Worm (Caenorhabditis elegans) whole organism, mixed stage, embryonic: ENCODE data around the gene inx-18.

Experiments used
- elt-1 ChIP-seq: sonication (generic microtip); optimal IDR thresholded peaks from 2 replicates; lab custom pipeline; 2017; ENCODE audit warnings: missing genetic modification characterization, mild to moderate bottlenecking, missing compliant biosample characterization, antibody characterized with exemption, moderate library complexity, borderline replicate concordance; ENCODE audit not compliant: insufficient read depth
- ham-2 ChIP-seq: fragments of 200-800 bp; sonication (Bioruptor generic); optimal IDR thresholded peaks from 2 replicates; lab custom pipeline; 2018; ENCODE audit warnings: mild to moderate bottlenecking, missing genetic modification characterization, missing compliant biosample characterization
- unc-62 ChIP-seq: fragments of 150-350 bp; optimal IDR thresholded peaks from 2 replicates; lab custom pipeline; 2014; ENCODE audit warnings: missing biosample characterization, missing genetic modification reagents, missing genetic modification characterization

DNA sequence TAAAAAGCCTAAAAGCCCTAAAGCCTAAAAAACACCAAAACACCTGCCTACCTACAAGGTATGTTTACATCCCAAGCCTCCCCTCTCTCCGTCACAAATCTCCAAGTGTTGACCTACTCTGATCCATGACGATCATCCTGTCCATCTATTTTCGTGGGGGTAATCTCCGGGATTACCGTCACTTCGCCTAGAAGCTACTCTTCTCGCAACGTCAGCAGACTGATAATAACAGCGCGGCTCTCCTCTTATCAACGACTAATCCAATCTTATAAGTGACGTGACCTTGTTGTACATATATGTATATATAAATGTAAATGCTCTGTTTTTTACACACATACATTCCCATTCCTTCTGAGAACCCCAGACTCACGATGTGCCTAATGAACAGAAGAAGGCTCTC lies 42.2 kb downstream of the inx-18 start:
- no peak for TF ChIP-seq ham-2 (GFP tag; lab: Kevin White, UChicago)
- no peak for TF ChIP-seq unc-62 (GFP tag; lab: Kevin White, UChicago)
- no peak for TF ChIP-seq elt-1 (tag; lab: Kevin White, UChicago)
